Fruit fly (Drosophila melanogaster): ENCODE results near the gene Hsp22.
A peak's percentile ranks its signal among the peaks of the same experiment; 100 is the strongest.

Hsp22 gene

DNA sequence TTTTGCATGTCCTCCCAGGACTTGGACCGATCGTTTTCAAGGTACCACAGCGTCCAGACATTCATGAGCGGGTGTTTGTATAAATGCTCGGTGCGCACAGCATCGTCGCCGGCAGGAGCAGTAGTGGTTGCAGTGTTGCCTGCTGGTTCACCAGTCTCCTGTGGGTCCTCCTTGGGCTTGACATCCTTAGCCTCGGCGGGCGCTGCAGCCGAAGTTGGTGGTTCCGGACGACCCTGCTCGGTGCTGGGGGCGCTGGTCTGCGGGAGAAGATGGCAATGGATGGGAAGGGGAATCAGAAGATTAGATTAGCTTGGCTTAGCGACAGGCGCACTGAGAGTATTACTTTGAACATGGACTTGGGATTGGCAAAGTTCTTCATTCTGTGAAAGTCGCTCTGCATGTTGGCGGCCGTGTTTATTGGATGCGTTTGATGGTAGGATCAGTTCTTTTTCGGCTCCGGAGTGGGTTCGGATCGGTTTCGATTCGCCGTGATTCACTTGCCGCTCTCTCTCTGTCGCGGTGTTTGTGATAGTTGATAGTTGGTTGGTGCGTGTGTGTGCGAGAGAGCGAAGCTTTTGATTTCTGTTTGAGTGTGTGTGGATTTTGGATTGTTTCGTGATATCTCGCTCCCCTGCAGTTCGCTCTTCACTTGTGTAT lies 28.1 kb downstream of the Hsp22 start:
- no peak for TF ChIP-seq br (GFP tag; optimal IDR thresholded peaks at IDR 0.05)
- TF ChIP-seq Vsx2 (GFP tag; optimal IDR thresholded peaks at IDR 0.05; ENCODE audit: partially characterized antibody), result no peak

DNA sequence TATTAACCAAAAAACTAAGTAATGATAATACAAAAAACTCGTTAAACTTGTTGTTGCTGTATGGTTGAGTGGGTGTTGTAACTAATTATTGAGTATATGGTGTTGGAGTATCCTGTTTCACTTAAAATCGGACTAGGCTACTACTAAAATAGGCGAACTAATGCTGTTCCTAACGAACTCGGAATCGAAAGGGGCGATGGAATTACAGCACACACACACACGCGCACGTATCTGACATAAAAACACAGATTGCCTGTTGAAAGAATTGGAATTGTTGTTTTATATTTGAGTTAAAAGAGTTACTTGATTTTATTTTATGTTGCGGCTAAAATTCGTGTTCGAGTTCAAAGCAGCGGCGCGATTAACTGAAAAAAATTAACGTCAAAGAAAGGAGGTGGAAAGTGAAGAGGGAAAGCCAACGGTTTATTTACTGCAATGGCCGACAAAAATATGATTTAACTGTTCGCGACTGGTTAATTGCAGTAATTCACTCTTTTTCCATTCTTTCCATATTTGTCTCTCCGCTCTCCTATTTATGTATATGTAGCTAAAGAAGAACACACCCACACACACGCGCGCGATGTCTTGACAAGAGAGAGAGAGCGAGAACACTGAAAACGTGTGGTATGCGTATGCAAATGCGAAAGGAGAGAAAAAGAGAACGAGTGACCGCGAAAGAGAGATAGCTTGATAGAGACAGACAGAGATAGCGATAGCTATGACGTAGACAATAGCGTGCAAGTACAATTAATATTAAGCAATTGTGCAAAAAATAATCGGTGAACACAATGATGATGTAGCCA lies 28.8 kb downstream of the Hsp22 start:
- TF ChIP-seq sage (GFP tag; optimal IDR thresholded peaks at IDR 0.05), result peak; percentile 17
- TF ChIP-seq psq (GFP tag; optimal IDR thresholded peaks at IDR 0.05), result peak; percentile 57
- no peak for TF ChIP-seq brk (GFP tag; optimal IDR thresholded peaks at IDR 0.05)
- no peak for TF ChIP-seq Dfd (GFP tag; optimal IDR thresholded peaks at IDR 0.05)
- peak; percentile 92 for TF ChIP-seq Dif (GFP tag; optimal IDR thresholded peaks at IDR 0.05; ENCODE audit: partially characterized antibody)
- TF ChIP-seq Sp1 (GFP tag; optimal IDR thresholded peaks at IDR 0.05), result no peak
- TF ChIP-seq CrebA (GFP tag; optimal IDR thresholded peaks at IDR 0.05; ENCODE audit: borderline replicate concordance), result peak; percentile 66
- TF ChIP-seq fru (GFP tag; optimal IDR thresholded peaks at IDR 0.05), result peak; percentile 73
- no peak for TF ChIP-seq usp (GFP tag; optimal IDR thresholded peaks at IDR 0.05)
- TF ChIP-seq Jra (GFP tag; optimal IDR thresholded peaks at IDR 0.05), result peak; percentile 16
- TF ChIP-seq GATAd (GFP tag; optimal IDR thresholded peaks at IDR 0.05), result no peak
- TF ChIP-seq dl (GFP tag; optimal IDR thresholded peaks at IDR 0.05; ENCODE audit: insufficient read depth in 1 of 2, partially characterized antibody in 2 of 2), result peak; percentile 66 to 89
- TF ChIP-seq jim (GFP tag; optimal IDR thresholded peaks at IDR 0.05), result no peak

DNA sequence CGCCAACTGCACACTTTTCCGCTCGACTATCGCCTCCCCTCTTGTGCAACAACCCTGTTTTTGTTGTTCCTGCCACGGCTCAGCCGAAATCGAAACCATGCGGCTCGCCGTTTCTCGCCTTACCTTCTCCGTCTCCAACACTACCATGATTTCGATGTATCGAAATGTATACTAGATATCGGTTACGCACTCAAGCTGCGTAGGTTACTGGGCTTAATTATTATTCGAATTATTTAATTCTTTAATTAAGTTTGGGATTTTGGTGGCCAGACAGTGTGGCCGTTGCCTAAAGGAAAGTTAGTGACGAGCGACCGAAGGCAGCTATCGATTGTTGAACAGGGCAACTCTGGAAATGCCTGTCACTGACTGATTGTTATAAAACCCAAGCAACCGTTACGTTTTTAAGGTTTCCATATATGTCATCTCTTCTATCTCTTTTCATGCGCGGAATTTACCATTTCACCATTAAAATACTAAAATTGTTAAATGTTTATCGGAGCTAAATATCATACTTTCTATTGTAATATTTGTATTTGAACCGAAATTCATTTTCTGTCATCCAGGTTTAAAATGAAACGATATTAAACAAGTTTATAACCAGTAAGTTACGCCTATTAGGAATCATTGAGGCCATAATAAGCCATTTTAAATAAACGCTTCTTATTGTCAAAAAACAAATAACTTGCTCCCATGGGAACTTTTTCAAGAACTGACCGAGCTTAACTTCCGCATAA lies 29.6 kb downstream of the Hsp22 start, which contains the start of gene eIF4E1:
Gene eIF4E1, minus strand, starts transcription at position 304 of the 734 bp plus-strand sequence.
- TF ChIP-seq Vsx2 (GFP tag; optimal IDR thresholded peaks at IDR 0.05; ENCODE audit: partially characterized antibody), result peak; percentile 40
- peak; percentile 9 for TF ChIP-seq h (GFP tag; optimal IDR thresholded peaks at IDR 0.05)
- peak; percentile 34 for TF ChIP-seq sv (GFP tag; optimal IDR thresholded peaks at IDR 0.05)
- peak in 1 of 2 experiments; percentile 8 for TF ChIP-seq dl (GFP tag; optimal IDR thresholded peaks at IDR 0.05; ENCODE audit: insufficient read depth in 1 of 2, partially characterized antibody in 2 of 2)
- TF ChIP-seq sage (GFP tag; optimal IDR thresholded peaks at IDR 0.05), result no peak
- TF ChIP-seq Sp1 (GFP tag; optimal IDR thresholded peaks at IDR 0.05), result peak; percentile 36
- TF ChIP-seq usp (GFP tag; optimal IDR thresholded peaks at IDR 0.05), result no peak
- no peak for TF ChIP-seq Jra (GFP tag; optimal IDR thresholded peaks at IDR 0.05)
- peak; percentile 12 for TF ChIP-seq br (GFP tag; optimal IDR thresholded peaks at IDR 0.05)
- TF ChIP-seq Myc (optimal IDR thresholded peaks at IDR 0.05), result peak; percentile 33
- TF ChIP-seq ey (GFP tag; optimal IDR thresholded peaks at IDR 0.05), result peak; percentile 1
- TF ChIP-seq foxo (GFP tag; optimal IDR thresholded peaks at IDR 0.05), result peak in 1 of 2 experiments; percentile 3
- peak; percentile 53 for TF ChIP-seq Dif (GFP tag; optimal IDR thresholded peaks at IDR 0.05; ENCODE audit: partially characterized antibody)
- TF ChIP-seq Rel (GFP tag; optimal IDR thresholded peaks at IDR 0.05), result no peak
- peak; percentile 84 for TF ChIP-seq Rel (tag; optimal IDR thresholded peaks at IDR 0.05)

DNA sequence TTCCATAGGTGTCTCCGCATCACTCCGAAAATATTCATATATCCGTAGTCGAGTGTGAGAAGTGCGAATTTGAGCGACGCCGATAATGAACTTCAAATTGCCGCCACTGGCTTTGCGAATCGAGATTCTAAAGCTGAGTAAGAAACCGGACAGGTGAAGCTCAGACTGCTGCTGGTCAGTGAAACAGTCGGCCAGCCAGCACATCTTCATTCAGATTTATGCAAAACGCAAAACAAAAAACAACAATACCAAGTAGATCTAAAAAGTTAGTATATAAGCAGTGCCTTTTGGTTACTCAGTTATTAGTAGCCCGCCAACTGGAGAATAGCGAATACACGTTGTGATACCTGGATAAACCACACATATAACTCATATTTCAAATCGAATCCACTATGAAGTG lies 31.8 kb downstream of the Hsp22 start, which contains the start of gene Cpr67B:
Gene Cpr67B, plus strand, starts transcription at position 301 of the 400 bp plus-strand sequence.
- no peak for TF ChIP-seq sage (GFP tag; optimal IDR thresholded peaks at IDR 0.05)
- TF ChIP-seq h (GFP tag; optimal IDR thresholded peaks at IDR 0.05), result no peak
- no peak for TF ChIP-seq HLH106 (tag; optimal IDR thresholded peaks at IDR 0.05)
- TF ChIP-seq sv (GFP tag; optimal IDR thresholded peaks at IDR 0.05), result no peak
- TF ChIP-seq pan (optimal IDR thresholded peaks at IDR 0.05), result no peak
- TF ChIP-seq Vsx2 (GFP tag; optimal IDR thresholded peaks at IDR 0.05; ENCODE audit: partially characterized antibody), result no peak
- TF ChIP-seq rgr (GFP tag; optimal IDR thresholded peaks at IDR 0.05), result no peak
- no peak for TF ChIP-seq Jra (GFP tag; optimal IDR thresholded peaks at IDR 0.05)
- no peak for TF ChIP-seq dsf (GFP tag; optimal IDR thresholded peaks at IDR 0.05; ENCODE audit: borderline replicate concordance)
- TF ChIP-seq br (GFP tag; optimal IDR thresholded peaks at IDR 0.05), result no peak
- TF ChIP-seq dmrt93B (GFP tag; optimal IDR thresholded peaks at IDR 0.05), result no peak
- no peak for TF ChIP-seq OdsH (GFP tag; optimal IDR thresholded peaks at IDR 0.05)
- TF ChIP-seq brk (GFP tag; optimal IDR thresholded peaks at IDR 0.05), result no peak
- TF ChIP-seq ey (GFP tag; optimal IDR thresholded peaks at IDR 0.05), result no peak
- TF ChIP-seq jim (GFP tag; optimal IDR thresholded peaks at IDR 0.05), result no peak
- no peak for TF ChIP-seq woc (GFP tag; optimal IDR thresholded peaks at IDR 0.05)
- no peak for TF ChIP-seq Hr83 (GFP tag; optimal IDR thresholded peaks at IDR 0.05; ENCODE audit: poor library complexity, severe bottlenecking)
- TF ChIP-seq CG9705 (GFP tag; optimal IDR thresholded peaks at IDR 0.05), result no peak
- no peak for TF ChIP-seq GATAd (GFP tag; optimal IDR thresholded peaks at IDR 0.05)
- TF ChIP-seq usp (GFP tag; optimal IDR thresholded peaks at IDR 0.05), result no peak

Data from whole organism, wandering third instar larva.